Worm (Caenorhabditis elegans): ENCODE measurements around the gene F54C9.9.

Gene F54C9.9

ce11 chrII:8573044-8573443, 4.8 kb upstream of the F54C9.9 start, which contains the start of gene F54C9.7 (continued):
- TF ChIP-seq hpl-2 (GFP tag; optimal IDR thresholded peaks at IDR 0.05), result no peak

- TF ChIP-seq sox-4 (tag; optimal IDR thresholded peaks at IDR 0.05) (no peak), isw-1 (GFP tag; IDR thresholded peaks at IDR 0.05) (no peak)
Observed at ce11 chrII:8575184-8575583, 2.7 kb upstream of the F54C9.9 start, which contains the start of gene puf-5. Gene puf-5 (plus strand): TSS chrII:8575541.

ce11 chrII:8581700-8582099, 3.9 kb downstream of the F54C9.9 start, which contains the start of gene arl-1:
Gene arl-1 (plus strand): TSS chrII:8582000.
- no peak for TF ChIP-seq fkh-8 (tag; optimal IDR thresholded peaks at IDR 0.05)
- TF ChIP-seq ceh-63 (GFP tag; optimal IDR thresholded peaks at IDR 0.05), result no peak
- TF ChIP-seq efl-3 (GFP tag; optimal IDR thresholded peaks at IDR 0.05), result no peak
- TF ChIP-seq ceh-82 (tag; optimal IDR thresholded peaks at IDR 0.05), result no peak
- no peak for TF ChIP-seq nhr-84 (tag; optimal IDR thresholded peaks at IDR 0.05)
- TF ChIP-seq blmp-1 (tag; optimal IDR thresholded peaks at IDR 0.05), result no peak
- TF ChIP-seq tbx-2 (tag; optimal IDR thresholded peaks at IDR 0.05), result no peak
- no peak for TF ChIP-seq ztf-4 (tag; optimal IDR thresholded peaks at IDR 0.05)
- no peak for TF ChIP-seq unc-62 (GFP tag; optimal IDR thresholded peaks at IDR 0.05)
- TF ChIP-seq mab-9 (GFP tag; IDR thresholded peaks at IDR 0.05), result no peak
- TF ChIP-seq swsn-7 (tag; optimal IDR thresholded peaks at IDR 0.05), result no peak
- TF ChIP-seq ces-1 (GFP tag; optimal IDR thresholded peaks at IDR 0.05), result no peak
- no peak for TF ChIP-seq sptf-1 (tag; optimal IDR thresholded peaks at IDR 0.05)
- no peak for TF ChIP-seq nhr-47 (tag; optimal IDR thresholded peaks at IDR 0.05)
- no peak for TF ChIP-seq lir-3 (tag; optimal IDR thresholded peaks at IDR 0.05; ENCODE audit: poor library complexity)
- no peak for TF ChIP-seq efl-1 (optimal IDR thresholded peaks at IDR 0.05)
- no peak for TF ChIP-seq efl-1 (GFP tag; optimal IDR thresholded peaks at IDR 0.05 in 1 of 2)
- no peak for TF ChIP-seq sox-4 (tag; optimal IDR thresholded peaks at IDR 0.05)
- TF ChIP-seq fkh-4 (tag; optimal IDR thresholded peaks at IDR 0.05; ENCODE audit: borderline replicate concordance), result no peak
- TF ChIP-seq lin-14 (GFP tag; optimal IDR thresholded peaks at IDR 0.05), result no peak
- no peak for TF ChIP-seq hpl-2 (GFP tag; optimal IDR thresholded peaks at IDR 0.05)

- TF ChIP-seq fkh-10 (GFP tag; optimal IDR thresholded peaks at IDR 0.05), result no peak
- TF ChIP-seq hlh-17 (GFP tag; optimal IDR thresholded peaks at IDR 0.05; ENCODE audit: borderline replicate concordance), result no peak
- no peak for TF ChIP-seq egl-27 (tag; optimal IDR thresholded peaks at IDR 0.05)
- no peak for TF ChIP-seq lsy-2 (tag; optimal IDR thresholded peaks at IDR 0.05)
- TF ChIP-seq tlp-1 (tag; optimal IDR thresholded peaks at IDR 0.05), result no peak
- TF ChIP-seq ztf-4 (tag; optimal IDR thresholded peaks at IDR 0.05), result no peak
- TF ChIP-seq nhr-71 (tag; optimal IDR thresholded peaks at IDR 0.05), result no peak
- TF ChIP-seq C16A3.4 (tag; optimal IDR thresholded peaks at IDR 0.05), result no peak
- TF ChIP-seq fkh-4 (tag; optimal IDR thresholded peaks at IDR 0.05; ENCODE audit: borderline replicate concordance), result no peak
- no peak for TF ChIP-seq mab-9 (GFP tag; IDR thresholded peaks at IDR 0.05)
- TF ChIP-seq dsc-1 (tag; optimal IDR thresholded peaks at IDR 0.05), result no peak
- no peak for TF ChIP-seq nhr-11 (tag; optimal IDR thresholded peaks at IDR 0.05)
Observed at ce11 chrII:8583035-8583434, 5.2 kb downstream of the F54C9.9 start.

- TF ChIP-seq lin-14 (GFP tag; optimal IDR thresholded peaks at IDR 0.05), result peak; percentile 73
- TF ChIP-seq rnt-1 (tag; optimal IDR thresholded peaks at IDR 0.05), result peak; percentile 42
- peak; percentile 62 for TF ChIP-seq nhr-71 (tag; optimal IDR thresholded peaks at IDR 0.05)
- peak; percentile 7 for TF ChIP-seq C16A3.4 (tag; optimal IDR thresholded peaks at IDR 0.05)
- no peak for TF ChIP-seq Y116A8C.19 (tag; optimal IDR thresholded peaks at IDR 0.05; ENCODE audit: borderline replicate concordance)
- no peak for TF ChIP-seq sptf-1 (tag; optimal IDR thresholded peaks at IDR 0.05)
- peak in 1 of 2 experiments; percentile 57 for TF ChIP-seq lsy-2 (tag; optimal IDR thresholded peaks at IDR 0.05)
- peak in 1 of 2 experiments; percentile 14 for TF ChIP-seq lin-35 (GFP tag; optimal IDR thresholded peaks at IDR 0.05)
- peak; percentile 11 for TF ChIP-seq snu-23 (GFP tag; optimal IDR thresholded peaks at IDR 0.05)
- TF ChIP-seq nhr-90 (tag; optimal IDR thresholded peaks at IDR 0.05; ENCODE audit: poor library complexity), result no peak
- no peak for TF ChIP-seq mab-9 (GFP tag; IDR thresholded peaks at IDR 0.05)
- TF ChIP-seq snpc-4 (tag; optimal IDR thresholded peaks at IDR 0.05), result no peak
- no peak for TF ChIP-seq nhr-237 (tag; optimal IDR thresholded peaks at IDR 0.05)
- TF ChIP-seq ztf-4 (tag; optimal IDR thresholded peaks at IDR 0.05), result peak; percentile 30
- peak; percentile 64 for TF ChIP-seq blmp-1 (tag; optimal IDR thresholded peaks at IDR 0.05)
- TF ChIP-seq mep-1 (tag; optimal IDR thresholded peaks at IDR 0.05), result peak; percentile 12
Observed at ce11 chrII:8585036-8585627, 7.3 kb downstream of the F54C9.9 start, which contains the start of gene F54C9.11. Gene F54C9.11 (minus strand): TSS chrII:8585086.

All from whole organism, L1 larva.